Worm (Caenorhabditis elegans) whole organism, L4 larva: ENCODE data around the gene fbxl-3.

Experiments used
- F37D6.2 ChIP-seq: sonication (generic microtip); optimal IDR thresholded peaks from 2 replicates; lab custom pipeline; 2016; ENCODE audit warnings: mild to moderate bottlenecking, missing genetic modification characterization, missing compliant biosample characterization
- F44E2.7 ChIP-seq: fragments of 200-800 bp; sonication (Bioruptor generic); IDR thresholded peaks from 2 replicates; pipeline ENCODE4 v2.1.2; 2022; ENCODE audit warnings: missing genetic modification characterization, missing compliant biosample characterization
- T20F7.1 ChIP-seq: fragments of 200-800 bp; sonication (Bioruptor generic); optimal IDR thresholded peaks from 2 replicates; lab custom pipeline; 2018; ENCODE audit warnings: mild to moderate bottlenecking, missing genetic modification characterization, missing compliant biosample characterization
- T26A8.4 ChIP-seq: fragments of 200-800 bp; sonication (Bioruptor generic); IDR thresholded peaks from 2 replicates; pipeline ENCODE4 v1.3.6; 2022; ENCODE audit warnings: missing genetic modification characterization, missing compliant biosample characterization
- Y105C5A.15 ChIP-seq: fragments of 200-800 bp; sonication (Bioruptor generic); IDR thresholded peaks from 2 replicates; pipeline ENCODE4 v1.3.6; 2022; ENCODE audit warnings: missing genetic modification characterization, missing compliant biosample characterization
- Y48G9A.11 ChIP-seq: fragments of 200-800 bp; sonication (Bioruptor generic); IDR thresholded peaks from 2 replicates; pipeline ENCODE4 v1.3.6; 2022; ENCODE audit warnings: missing genetic modification reagents, missing genetic modification characterization, missing compliant biosample characterization
- ZK337.2 ChIP-seq: fragments of 200-800 bp; sonication (Bioruptor generic); IDR thresholded peaks from 2 replicates; pipeline ENCODE4 v1.3.6; 2022; ENCODE audit warnings: missing genetic modification reagents, missing genetic modification characterization, missing compliant biosample characterization
- aha-1 ChIP-seq: fragments of 150-350 bp; peaks from one replicate; lab custom pipeline; 2014; ENCODE audit warnings: missing biosample characterization, missing genetic modification characterization
- ama-1 ChIP-seq: fragments of 150-350 bp; optimal IDR thresholded peaks from 2 replicates; lab custom pipeline; 2014; ENCODE audit warnings: inconsistent platforms, mixed read lengths
- ceh-20 ChIP-seq: fragments of 200-800 bp; sonication (Bioruptor generic); IDR thresholded peaks from 2 replicates; pipeline ENCODE4 v1.3.6; 2022; ENCODE audit warnings: missing genetic modification reagents, missing genetic modification characterization, missing compliant biosample characterization
- ceh-44 ChIP-seq: fragments of 200-800 bp; sonication (Bioruptor generic); IDR thresholded peaks from 2 replicates; pipeline ENCODE4 v1.3.6; 2022; ENCODE audit warnings: missing genetic modification reagents, missing genetic modification characterization, missing compliant biosample characterization
- dmd-6 ChIP-seq: fragments of 200-800 bp; sonication (Bioruptor generic); IDR thresholded peaks from 2 replicates; pipeline ENCODE4 v1.3.6; 2022; ENCODE audit warnings: missing genetic modification reagents, missing genetic modification characterization, missing compliant biosample characterization
- dmd-9 ChIP-seq: fragments of 200-800 bp; sonication (Bioruptor generic); IDR thresholded peaks from 2 replicates; pipeline ENCODE4 v1.3.6; 2022; ENCODE audit warnings: missing genetic modification reagents, missing genetic modification characterization, missing compliant biosample characterization
- dpl-1 ChIP-seq: fragments of 150-350 bp; optimal IDR thresholded peaks from 2 replicates; lab custom pipeline; 2014; ENCODE audit warnings: missing biosample characterization, missing genetic modification reagents, missing genetic modification characterization
- duxl-1 ChIP-seq: sonication (generic microtip); optimal IDR thresholded peaks from 2 replicates; lab custom pipeline; 2016; ENCODE audit warnings: mild to moderate bottlenecking, missing genetic modification characterization, moderate library complexity, missing compliant biosample characterization; ENCODE audit not compliant: poor library complexity
- dve-1 ChIP-seq: sonication (generic microtip); optimal IDR thresholded peaks from 2 replicates; lab custom pipeline; 2017; ENCODE audit warnings: antibody characterized with exemption, mild to moderate bottlenecking, missing genetic modification characterization, missing compliant biosample characterization; ENCODE audit not compliant: insufficient read depth
- egl-43 ChIP-seq: fragments of 200-800 bp; sonication (Bioruptor generic); IDR thresholded peaks from 2 replicates; pipeline ENCODE4 v1.3.6; 2022; ENCODE audit warnings: missing genetic modification reagents, missing genetic modification characterization, missing compliant biosample characterization
- gei-8 ChIP-seq: fragments of 200-800 bp; sonication (Bioruptor generic); optimal IDR thresholded peaks from 2 replicates; lab custom pipeline; 2018; ENCODE audit warnings: mild to moderate bottlenecking, missing genetic modification characterization, missing compliant biosample characterization
- hlh-11 ChIP-seq: fragments of 200-800 bp; sonication (Bioruptor generic); optimal IDR thresholded peaks from 2 replicates; lab custom pipeline; 2018; ENCODE audit warnings: mild to moderate bottlenecking, missing genetic modification characterization, missing compliant biosample characterization
- lin-1 ChIP-seq: fragments of 200-800 bp; sonication (Bioruptor generic); IDR thresholded peaks from 2 replicates; pipeline ENCODE4 v1.3.6; 2022; ENCODE audit warnings: missing genetic modification reagents, missing genetic modification characterization, missing compliant biosample characterization
- lin-29 ChIP-seq: fragments of 200-800 bp; sonication (Bioruptor generic); IDR thresholded peaks from 2 replicates; pipeline ENCODE4 v1.3.6; 2022; ENCODE audit warnings: missing genetic modification reagents, missing genetic modification characterization, missing compliant biosample characterization
- lsy-2 ChIP-seq, 2 experiments: fragments of 150-350 bp in 1 of 2; sonication (generic microtip) in 1 of 2; optimal IDR thresholded peaks; 2 replicates each; lab custom pipeline; 2014 to 2017; ENCODE audit warnings: missing biosample characterization in 2 of 2, missing genetic modification characterization in 2 of 2
- madf-9 ChIP-seq: fragments of 200-800 bp; sonication (Bioruptor generic); conservative IDR thresholded peaks from 2 replicates; pipeline ENCODE4 v1.3.6; 2022; ENCODE audit warnings: missing genetic modification reagents, missing genetic modification characterization, missing compliant biosample characterization
- mdl-1 ChIP-seq, 2 experiments: fragments of 150-350 bp in 1 of 2; sonication (generic microtip) in 1 of 2; optimal IDR thresholded peaks; 2 replicates each; lab custom pipeline; 2014 to 2017; ENCODE audit warnings: missing biosample characterization in 2 of 2, missing genetic modification characterization in 2 of 2
- mdt-29 ChIP-seq: fragments of 200-800 bp; sonication (Bioruptor generic); IDR thresholded peaks from 2 replicates; pipeline ENCODE4 v1.3.6; 2022; ENCODE audit warnings: missing genetic modification reagents, missing genetic modification characterization, missing compliant biosample characterization
- mes-2 ChIP-seq: sonication (generic microtip); optimal IDR thresholded peaks from 2 replicates; lab custom pipeline; 2016; ENCODE audit warnings: missing genotype, mild to moderate bottlenecking, missing genetic modification characterization, missing compliant biosample characterization; ENCODE audit not compliant: poor library complexity, severe bottlenecking
- mxl-3 ChIP-seq: fragments of 200-800 bp; sonication (Bioruptor generic); optimal IDR thresholded peaks from 2 replicates; lab custom pipeline; 2018; ENCODE audit warnings: mild to moderate bottlenecking, missing genetic modification characterization, missing compliant biosample characterization
- nhr-10 ChIP-seq: fragments of 150-350 bp; optimal IDR thresholded peaks from 2 replicates; lab custom pipeline; 2014; ENCODE audit warnings: missing biosample characterization, missing genetic modification characterization
- nhr-25 ChIP-seq: sonication (generic microtip); optimal IDR thresholded peaks from 2 replicates; lab custom pipeline; 2017; ENCODE audit warnings: missing genetic modification characterization, mild to moderate bottlenecking, missing compliant biosample characterization, antibody characterized with exemption, moderate library complexity, borderline replicate concordance; ENCODE audit not compliant: insufficient read depth
- nhr-28 ChIP-seq: fragments of 150-350 bp; optimal IDR thresholded peaks from 2 replicates; lab custom pipeline; 2014; ENCODE audit warnings: missing biosample characterization, missing genetic modification characterization
- nhr-41 ChIP-seq: fragments of 200-800 bp; sonication (Bioruptor generic); IDR thresholded peaks from 2 replicates; pipeline ENCODE4 v1.3.6; 2022; ENCODE audit warnings: missing genetic modification reagents, missing genetic modification characterization, missing compliant biosample characterization
- nhr-48 ChIP-seq: sonication (generic microtip); optimal IDR thresholded peaks from 2 replicates; lab custom pipeline; 2016; ENCODE audit warnings: mild to moderate bottlenecking, missing genetic modification characterization, missing compliant biosample characterization
- nhr-77 ChIP-seq: fragments of 150-350 bp; optimal IDR thresholded peaks from 2 replicates; lab custom pipeline; 2014; ENCODE audit warnings: missing biosample characterization, missing genetic modification characterization
- php-3 ChIP-seq: fragments of 200-800 bp; sonication (Bioruptor generic); IDR thresholded peaks from 2 replicates; pipeline ENCODE4 v1.3.6; 2022; ENCODE audit warnings: missing genetic modification reagents, missing genetic modification characterization, missing compliant biosample characterization
- pqm-1 ChIP-seq: sonication (generic microtip); optimal IDR thresholded peaks from 2 replicates; lab custom pipeline; 2017; ENCODE audit warnings: missing biosample characterization, missing genetic modification characterization
- rbr-2 ChIP-seq: sonication (generic microtip); optimal IDR thresholded peaks from 2 replicates; lab custom pipeline; 2016; ENCODE audit warnings: missing genotype, missing genetic modification characterization, missing compliant biosample characterization
- saeg-2 ChIP-seq: fragments of 200-800 bp; sonication (Bioruptor generic); IDR thresholded peaks from 2 replicates; pipeline ENCODE4 v1.3.6; 2022; ENCODE audit warnings: missing genetic modification reagents, missing genetic modification characterization, missing compliant biosample characterization
- sdz-12 ChIP-seq: fragments of 200-800 bp; sonication (Bioruptor generic); optimal IDR thresholded peaks from 2 replicates; lab custom pipeline; 2018; ENCODE audit warnings: mild to moderate bottlenecking, missing genetic modification characterization, missing compliant biosample characterization
- set-16 ChIP-seq: fragments of 200-800 bp; sonication (Bioruptor generic); IDR thresholded peaks from 2 replicates; pipeline ENCODE4 v1.3.6; 2022; ENCODE audit warnings: missing genetic modification reagents, missing genetic modification characterization, missing compliant biosample characterization
- skn-1 ChIP-seq: fragments of 150-350 bp; optimal IDR thresholded peaks from 2 replicates; lab custom pipeline; 2014; ENCODE audit warnings: missing biosample characterization, missing genetic modification characterization
- tra-1 ChIP-seq: fragments of 200-800 bp; sonication (Bioruptor generic); IDR thresholded peaks from 2 replicates; pipeline ENCODE4 v1.3.6; 2022; ENCODE audit warnings: missing genetic modification reagents, missing genetic modification characterization, missing compliant biosample characterization
- unc-130 ChIP-seq: sonication (generic microtip); optimal IDR thresholded peaks from 2 replicates; lab custom pipeline; 2016; ENCODE audit warnings: missing genetic modification reagents, missing genetic modification characterization, missing compliant biosample characterization
- unc-39 ChIP-seq: sonication (generic microtip); optimal IDR thresholded peaks from 2 replicates; lab custom pipeline; 2017; ENCODE audit warnings: missing biosample characterization, missing genetic modification characterization
- unc-62 ChIP-seq, 3 experiments: fragments of 150-350 bp in 1 of 3; sonication (generic microtip); optimal IDR thresholded peaks in 2 of 3; peaks in 1 of 3; 1 replicate in 1 of 3; 2 replicates in 2 of 3; lab custom pipeline; 2014 to 2017; ENCODE audit warnings: missing biosample characterization in 3 of 3, missing genetic modification characterization in 3 of 3, missing genetic modification reagents in 3 of 3, missing genotype in 1 of 3
- vab-7 ChIP-seq: fragments of 200-800 bp; sonication (Bioruptor generic); IDR thresholded peaks from 2 replicates; pipeline ENCODE4 v1.3.6; 2022; ENCODE audit warnings: missing genetic modification reagents, missing genetic modification characterization, missing compliant biosample characterization
- zfp-3 ChIP-seq: fragments of 200-800 bp; sonication (Bioruptor generic); conservative IDR thresholded peaks from 2 replicates; pipeline ENCODE4 v1.3.6; 2022; ENCODE audit warnings: missing genetic modification reagents, missing genetic modification characterization, missing compliant biosample characterization
- zip-11 ChIP-seq: fragments of 200-800 bp; sonication (Bioruptor generic); IDR thresholded peaks from 2 replicates; pipeline ENCODE4 v1.3.6; 2022; ENCODE audit warnings: missing genetic modification characterization, missing compliant biosample characterization
- zip-2 ChIP-seq: fragments of 150-350 bp; optimal IDR thresholded peaks from 2 replicates; lab custom pipeline; 2014; ENCODE audit warnings: missing biosample characterization, missing genetic modification characterization
- ztf-11 ChIP-seq: fragments of 150-350 bp; optimal IDR thresholded peaks from 2 replicates; lab custom pipeline; 2014; ENCODE audit warnings: missing biosample characterization, missing genetic modification characterization

fbxl-3 gene

ce11 chrII:5358137-5358745 lies 40.5 kb downstream of the fbxl-3 start, which contains the start of the genes F09E5.11 and bmy-1:
Gene F09E5.11 (minus strand): TSS chrII:5358187.
Gene bmy-1 (plus strand): TSS chrII:5358695.
- peak; percentile 72 for TF ChIP-seq duxl-1 (tag; lab: Kevin White, UChicago)
- TF ChIP-seq lin-1 (GFP tag; lab: Robert Waterston, UW): no peak
- no peak for TF ChIP-seq nhr-10 (tag; lab: Kevin White, UChicago)
- peak; percentile 75; the same call in 1 of the 2 replicates for TF ChIP-seq tra-1 (GFP tag; lab: Robert Waterston, UW)
- peak; percentile 87 for TF ChIP-seq mxl-3 (GFP tag; lab: Kevin White, UChicago)
- TF ChIP-seq php-3 (GFP tag; lab: Robert Waterston, UW): 0 out of 2 replicates have a peak, but pooled peaks have one; percentile 15
- peak; percentile 84 for TF ChIP-seq ceh-44 (GFP tag; lab: Robert Waterston, UW)
- TF ChIP-seq saeg-2 (GFP tag; lab: Robert Waterston, UW): peak; percentile 60; the same call in 1 of the 2 replicates
- TF ChIP-seq nhr-48 (tag; lab: Kevin White, UChicago): peak; percentile 7
- peak; percentile 79 for TF ChIP-seq dpl-1 (GFP tag; lab: Kevin White, UChicago)
- TF ChIP-seq nhr-77 (tag; lab: Kevin White, UChicago): peak; percentile 70
- TF ChIP-seq skn-1: no peak
- TF ChIP-seq zfp-3 (GFP tag; lab: Robert Waterston, UW): 0 out of 2 replicates have a peak, but pooled peaks have one; percentile 14
- no peak for TF ChIP-seq zip-2 (tag; lab: Kevin White, UChicago)
- TF ChIP-seq unc-62 (GFP tag; optimal IDR thresholded peaks at IDR 0.05 in 1 of 2; lab: Kevin White, UChicago): peak in 1 of 2 experiments; percentile 89
- TF ChIP-seq unc-62 (tag; optimal IDR thresholded peaks at IDR 0.05; lab: Kevin White, UChicago): no peak
- TF ChIP-seq zip-11 (GFP tag; lab: Robert Waterston, UW): no peak
- peak; percentile 54 for TF ChIP-seq set-16 (GFP tag; lab: Robert Waterston, UW)
- TF ChIP-seq F44E2.7: no peak
- no peak for TF ChIP-seq mdt-29
- peak; percentile 53 for TF ChIP-seq nhr-28 (tag; lab: Kevin White, UChicago)
- peak; percentile 78 for TF ChIP-seq ceh-20 (GFP tag; lab: Robert Waterston, UW)
- peak; percentile 80 for TF ChIP-seq T26A8.4
- TF ChIP-seq madf-9: peak; percentile 67
- peak; percentile 27 for TF ChIP-seq sdz-12 (GFP tag; lab: Kevin White, UChicago)
- TF ChIP-seq dmd-9 (GFP tag; lab: Robert Waterston, UW): peak; percentile 83
- TF ChIP-seq nhr-25 (tag; lab: Kevin White, UChicago): peak; percentile 2
- peak in 1 of 2 experiments; percentile 36 for TF ChIP-seq mdl-1 (tag; optimal IDR thresholded peaks at IDR 0.05; lab: Kevin White, UChicago)
- TF ChIP-seq F37D6.2: peak; percentile 58
- TF ChIP-seq rbr-2 (tag; lab: Kevin White, UChicago): peak; percentile 82
- peak; percentile 98 for TF ChIP-seq unc-130 (GFP tag; lab: Kevin White, UChicago)
- TF ChIP-seq Y105C5A.15: no peak
- peak in 1 of 2 experiments; percentile 85 for TF ChIP-seq lsy-2 (tag; optimal IDR thresholded peaks at IDR 0.05; lab: Kevin White, UChicago)
- TF ChIP-seq ZK337.2 (GFP tag; lab: Robert Waterston, UW): peak; percentile 93
- no peak for TF ChIP-seq unc-39 (tag; lab: Kevin White, UChicago)
- peak; percentile 84 for TF ChIP-seq dve-1
- TF ChIP-seq pqm-1 (tag; lab: Kevin White, UChicago): no peak
- no peak for TF ChIP-seq nhr-41 (GFP tag; lab: Robert Waterston, UW)
- TF ChIP-seq aha-1 (tag; lab: Kevin White, UChicago): peak; percentile 98
- no peak for TF ChIP-seq gei-8 (GFP tag; lab: Kevin White, UChicago)
- peak; percentile 82 for TF ChIP-seq vab-7
- peak; percentile 80 for TF ChIP-seq hlh-11
- no peak for TF ChIP-seq lin-29
- TF ChIP-seq Y48G9A.11: peak; percentile 74; the same call in 1 of the 2 replicates
- TF ChIP-seq egl-43 (GFP tag; lab: Robert Waterston, UW): no peak
- TF ChIP-seq mes-2 (tag; lab: Kevin White, UChicago): peak; percentile 99
- peak; percentile 19 for TF ChIP-seq ama-1 (lab: Kevin White, UChicago)
- no peak for TF ChIP-seq ztf-11 (tag; lab: Kevin White, UChicago)
- TF ChIP-seq dmd-6 (GFP tag; lab: Robert Waterston, UW): peak; percentile 77
- peak; percentile 44 for TF ChIP-seq T20F7.1
